Worm (Caenorhabditis elegans): ENCODE results near the gene gar-3.

ce11 chrV:14599972-14600371, 20.5 kb upstream of the gar-3 start, which contains the start of gene glb-22:
- TF ChIP-seq lin-11 (tag; optimal IDR thresholded peaks at IDR 0.05), result no peak
- TF ChIP-seq nhr-25 (tag; optimal IDR thresholded peaks at IDR 0.05), result no peak
- TF ChIP-seq unc-62 (GFP tag; optimal IDR thresholded peaks at IDR 0.05), result no peak
- TF ChIP-seq ama-1 (optimal IDR thresholded peaks at IDR 0.05), result no peak
- TF ChIP-seq alr-1 (tag; optimal IDR thresholded peaks at IDR 0.05), result no peak
- TF ChIP-seq nhr-6 (tag; optimal IDR thresholded peaks at IDR 0.05), result no peak
- no peak for TF ChIP-seq snpc-4 (tag; optimal IDR thresholded peaks at IDR 0.05)
- TF ChIP-seq lin-39 (tag; optimal IDR thresholded peaks at IDR 0.05), result no peak

All from whole organism, L2 larva.